Worm (Caenorhabditis elegans): ENCODE data around the gene ram-5.

DNA sequence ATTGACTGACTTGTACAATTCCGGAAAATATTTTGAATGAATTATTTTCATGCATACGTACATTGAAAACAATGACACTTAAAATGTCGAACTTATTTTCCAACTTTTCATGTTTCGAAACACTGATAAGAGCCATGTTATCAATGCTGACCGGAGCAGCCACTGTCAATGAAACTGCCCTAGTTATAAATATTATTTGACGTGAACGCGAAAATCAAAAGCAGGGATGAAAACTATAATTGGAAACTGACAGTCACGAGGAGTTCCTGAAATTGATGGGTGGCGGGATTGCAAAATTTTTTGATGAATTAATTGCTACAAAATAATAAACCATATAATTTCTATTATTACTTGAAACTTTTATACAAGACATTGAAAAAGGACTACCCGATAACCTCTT lies 10.5 kb upstream of the ram-5 start:
- TF ChIP-seq nhr-12 (tag; optimal IDR thresholded peaks at IDR 0.05) (no peak), nhr-6 (tag; optimal IDR thresholded peaks at IDR 0.05) (no peak), egl-27 (tag; optimal IDR thresholded peaks at IDR 0.05) (no peak), elt-1 (tag; optimal IDR thresholded peaks at IDR 0.05) (no peak), mdl-1 (tag; optimal IDR thresholded peaks at IDR 0.05) (no peak), elt-3 (tag; optimal IDR thresholded peaks at IDR 0.05) (no peak), ama-1 (optimal IDR thresholded peaks at IDR 0.05) (no peak), unc-39 (tag; optimal IDR thresholded peaks at IDR 0.05) (no peak), aly-2 (tag; optimal IDR thresholded peaks at IDR 0.05) (no peak), zag-1 (tag; optimal IDR thresholded peaks at IDR 0.05) (no peak)

All from whole organism, L2 larva.